Worm (Caenorhabditis elegans): ENCODE results near the gene W03C9.6.

Gene W03C9.6

ce11 chrII:11915770-11916554, 38.3 kb upstream of the W03C9.6 start, which contains the start of the genes vps-15 and hmg-12:
Gene vps-15, minus strand, starts transcription at chrII:11915852.
Gene hmg-12, plus strand, starts transcription at chrII:11916513.
- TF ChIP-seq lsy-2 (tag; optimal IDR thresholded peaks at IDR 0.05) (peak; percentile 3 to 90), ceh-82 (tag; optimal IDR thresholded peaks at IDR 0.05) (no peak), ztf-4 (tag; optimal IDR thresholded peaks at IDR 0.05) (no peak), C34F6.9 (tag; optimal IDR thresholded peaks at IDR 0.05) (peak; percentile 46), unc-62 (GFP tag; optimal IDR thresholded peaks at IDR 0.05) (no peak), ZK546.5 (tag; optimal IDR thresholded peaks at IDR 0.05) (peak; percentile 62), nhr-11 (tag; optimal IDR thresholded peaks at IDR 0.05) (no peak), unc-55 (GFP tag; optimal IDR thresholded peaks at IDR 0.05) (peak; percentile 41)

- no peak for TF ChIP-seq lsy-2 (tag; optimal IDR thresholded peaks at IDR 0.05)
- no peak for TF ChIP-seq F13H6.1 (tag; optimal IDR thresholded peaks at IDR 0.05)
- TF ChIP-seq ama-1 (optimal IDR thresholded peaks at IDR 0.05), result no peak
- no peak for TF ChIP-seq nhr-129 (tag; optimal IDR thresholded peaks at IDR 0.05)
- TF ChIP-seq dmd-4 (tag; optimal IDR thresholded peaks at IDR 0.05), result no peak
- TF ChIP-seq fos-1 (tag; optimal IDR thresholded peaks at IDR 0.05), result no peak
- no peak for TF ChIP-seq Y55F3AM.14 (GFP tag; optimal IDR thresholded peaks at IDR 0.05)
- no peak for TF ChIP-seq gmeb-1 (tag; optimal IDR thresholded peaks at IDR 0.05)
- no peak for TF ChIP-seq lin-39 (tag; optimal IDR thresholded peaks at IDR 0.05)
- TF ChIP-seq nhr-6 (tag; optimal IDR thresholded peaks at IDR 0.05), result no peak
- no peak for TF ChIP-seq unc-55 (GFP tag; optimal IDR thresholded peaks at IDR 0.05)
- no peak for TF ChIP-seq unc-62 (GFP tag; optimal IDR thresholded peaks at IDR 0.05)
- no peak for TF ChIP-seq nhr-77 (tag; optimal IDR thresholded peaks at IDR 0.05)
- TF ChIP-seq skn-1 (tag; optimal IDR thresholded peaks at IDR 0.05), result no peak
- no peak for TF ChIP-seq nhr-23 (tag; optimal IDR thresholded peaks at IDR 0.05)
- no peak for TF ChIP-seq elt-3 (tag; optimal IDR thresholded peaks at IDR 0.05)
- no peak for TF ChIP-seq ztf-11 (tag; optimal IDR thresholded peaks at IDR 0.05)
- no peak for TF ChIP-seq ceh-16 (tag; optimal IDR thresholded peaks at IDR 0.05)
Observed at ce11 chrII:11916555-11916941, 37.8 kb upstream of the W03C9.6 start.

ce11 chrII:11916945-11917344, 37.4 kb upstream of the W03C9.6 start:
- TF ChIP-seq nhr-11 (tag; optimal IDR thresholded peaks at IDR 0.05), result no peak
- no peak for TF ChIP-seq sma-9 (GFP tag; optimal IDR thresholded peaks at IDR 0.05)
- no peak for TF ChIP-seq sma-9 (tag; optimal IDR thresholded peaks at IDR 0.05)
- TF ChIP-seq lin-11 (tag; optimal IDR thresholded peaks at IDR 0.05), result no peak
- no peak for TF ChIP-seq elt-1 (tag; optimal IDR thresholded peaks at IDR 0.05)
- TF ChIP-seq ZK546.5 (tag; optimal IDR thresholded peaks at IDR 0.05), result no peak
- no peak for TF ChIP-seq elt-3 (tag; optimal IDR thresholded peaks at IDR 0.05)
- no peak for TF ChIP-seq nhr-23 (tag; optimal IDR thresholded peaks at IDR 0.05)
- TF ChIP-seq Y55F3AM.14 (GFP tag; optimal IDR thresholded peaks at IDR 0.05), result no peak
- TF ChIP-seq lin-39 (tag; optimal IDR thresholded peaks at IDR 0.05), result no peak
- TF ChIP-seq blmp-1 (tag; optimal IDR thresholded peaks at IDR 0.05; ENCODE audit: insufficient read depth), result no peak
- no peak for TF ChIP-seq mab-5 (tag; optimal IDR thresholded peaks at IDR 0.05)
- no peak for TF ChIP-seq F13H6.1 (tag; optimal IDR thresholded peaks at IDR 0.05)
- no peak for TF ChIP-seq peb-1 (tag; optimal IDR thresholded peaks at IDR 0.05)
- TF ChIP-seq lin-13 (GFP tag; optimal IDR thresholded peaks at IDR 0.05), result no peak
- TF ChIP-seq lsy-2 (tag; optimal IDR thresholded peaks at IDR 0.05), result no peak
- no peak for TF ChIP-seq egl-27 (tag; optimal IDR thresholded peaks at IDR 0.05)
- no peak for TF ChIP-seq nhr-25 (tag; optimal IDR thresholded peaks at IDR 0.05)
- no peak for TF ChIP-seq aly-2 (tag; optimal IDR thresholded peaks at IDR 0.05)

ce11 chrII:11917530-11917952, 36.8 kb upstream of the W03C9.6 start:
- TF ChIP-seq elt-3 (tag; optimal IDR thresholded peaks at IDR 0.05) (no peak), sma-3 (GFP tag; optimal IDR thresholded peaks at IDR 0.05) (no peak), crh-2 (tag; optimal IDR thresholded peaks at IDR 0.05) (no peak), C34F6.9 (tag; optimal IDR thresholded peaks at IDR 0.05) (no peak), lin-11 (tag; optimal IDR thresholded peaks at IDR 0.05) (no peak), nhr-12 (tag; optimal IDR thresholded peaks at IDR 0.05) (no peak), nhr-23 (tag; optimal IDR thresholded peaks at IDR 0.05) (no peak), lsy-2 (tag; optimal IDR thresholded peaks at IDR 0.05) (no peak), elt-1 (tag; optimal IDR thresholded peaks at IDR 0.05) (no peak), skn-1 (tag; optimal IDR thresholded peaks at IDR 0.05) (no peak), gmeb-1 (tag; optimal IDR thresholded peaks at IDR 0.05) (no peak), peb-1 (tag; optimal IDR thresholded peaks at IDR 0.05) (no peak), nhr-21 (tag; optimal IDR thresholded peaks at IDR 0.05) (no peak), nhr-11 (tag; optimal IDR thresholded peaks at IDR 0.05) (no peak), nhr-129 (tag; optimal IDR thresholded peaks at IDR 0.05) (no peak), mab-5 (tag; optimal IDR thresholded peaks at IDR 0.05) (no peak), egl-27 (tag; optimal IDR thresholded peaks at IDR 0.05) (no peak), blmp-1 (tag; optimal IDR thresholded peaks at IDR 0.05; ENCODE audit: insufficient read depth) (no peak), ceh-82 (tag; optimal IDR thresholded peaks at IDR 0.05) (no peak)

Measured in whole organism, L2 larva.